Fruit fly (Drosophila melanogaster): Measurements from ENCODE around the gene Sol1.

DNA sequence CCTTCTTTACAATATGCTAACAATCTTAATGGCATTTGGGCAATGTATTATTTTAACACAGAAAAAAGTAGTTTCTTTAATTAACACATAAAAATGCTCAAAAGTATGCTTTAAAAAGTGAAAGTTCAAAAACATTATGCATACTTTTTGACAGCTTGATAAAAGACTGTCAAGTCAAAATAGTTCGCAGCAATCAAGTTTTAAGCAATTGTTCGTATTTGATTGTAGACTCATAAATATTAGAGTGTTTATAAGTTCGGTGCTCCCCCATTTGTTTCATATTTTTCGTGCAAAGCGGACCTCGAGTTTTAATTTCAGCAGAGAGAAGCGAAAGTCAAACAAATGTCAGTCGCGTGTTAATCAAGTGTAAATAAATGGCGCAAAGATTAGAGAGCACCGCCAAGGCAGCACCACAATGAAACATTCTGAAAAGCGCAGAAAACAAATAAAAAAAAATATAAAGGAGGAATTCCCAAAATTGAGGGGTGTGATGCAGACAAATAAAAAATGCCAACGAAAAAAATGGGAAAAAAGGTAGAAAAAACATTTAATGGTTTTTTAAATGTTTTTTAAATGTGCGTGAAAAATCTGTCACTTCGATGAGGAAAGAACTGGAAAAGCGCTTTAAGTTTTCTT, 41.0 kb upstream of the Sol1 start:
- TF ChIP-seq CG8478 (optimal IDR thresholded peaks at IDR 0.05) (no peak), psq (optimal IDR thresholded peaks at IDR 0.05) (no peak), Dll (optimal IDR thresholded peaks at IDR 0.05) (no peak), usp (GFP tag; optimal IDR thresholded peaks at IDR 0.05) (no peak)
